Worm (Caenorhabditis elegans): ENCODE results near the gene twk-21.

DNA sequence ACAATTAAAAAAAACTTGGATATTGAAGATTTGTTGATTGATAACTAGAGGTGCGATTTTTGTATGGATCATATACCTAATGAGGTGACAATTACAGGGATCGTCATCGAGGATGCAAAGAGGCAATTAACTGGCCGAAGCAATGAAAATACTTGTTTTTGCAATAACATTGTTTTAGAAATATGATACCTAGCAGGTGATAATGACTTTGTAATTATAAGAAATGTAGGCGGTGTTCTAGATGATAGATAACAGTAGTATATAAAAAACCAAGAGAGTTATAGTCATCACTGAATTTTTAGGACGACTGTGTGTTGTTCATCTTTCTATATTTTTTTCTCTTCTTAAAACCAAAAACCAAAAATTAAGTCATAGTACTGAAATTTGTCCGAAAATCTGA lies 28.6 kb downstream of the twk-21 start, which contains the start of gene C11G6.2:
- TF ChIP-seq lin-11 (tag; optimal IDR thresholded peaks at IDR 0.05) (no peak), unc-55 (GFP tag; optimal IDR thresholded peaks at IDR 0.05) (no peak), C08G9.2 (tag; optimal IDR thresholded peaks at IDR 0.05) (no peak), ceh-30 (tag; optimal IDR thresholded peaks at IDR 0.05) (no peak), pqm-1 (tag; optimal IDR thresholded peaks at IDR 0.05) (no peak)
